Fruit fly (Drosophila melanogaster) whole organism, embryonic: ENCODE results near the gene CG13314.
A peak's percentile ranks its signal among the peaks of the same experiment; 100 is the strongest.

ENCODE experiments used
- Atf3 ChIP-seq: fragments of 200-800 bp; sonication (Bioruptor generic); optimal IDR thresholded peaks from 3 replicates; lab custom pipeline; 2016; ENCODE audit warnings: missing biosample characterization, missing genetic modification characterization
- Blimp-1 ChIP-seq: fragments of 200-800 bp; sonication (Bioruptor generic); optimal IDR thresholded peaks from 3 replicates; lab custom pipeline; 2018; ENCODE audit warnings: missing biosample characterization, missing genetic modification characterization, mild to moderate bottlenecking, moderate library complexity, missing genetic modification reagents
- Bteb2 ChIP-seq: fragments of 200-800 bp; sonication (Bioruptor generic); optimal IDR thresholded peaks from 2 replicates; lab custom pipeline; 2016; ENCODE audit warnings: missing biosample characterization, missing genetic modification characterization
- CG1024 ChIP-seq: fragments of 200-800 bp; sonication (Bioruptor generic); IDR thresholded peaks from 2 replicates; pipeline ENCODE4 v1.3.6; 2022; ENCODE audit warnings: missing biosample characterization, missing genetic modification characterization
- CG10274 ChIP-seq: fragments of 200-800 bp; sonication (Bioruptor generic); optimal IDR thresholded peaks from 3 replicates; lab custom pipeline; 2017; ENCODE audit warnings: missing biosample characterization, mild to moderate bottlenecking, missing genetic modification characterization
- CG10565 ChIP-seq: fragments of 200-800 bp; sonication (Bioruptor generic); optimal IDR thresholded peaks from 3 replicates; lab custom pipeline; 2016; ENCODE audit warnings: missing biosample characterization, mild to moderate bottlenecking, missing genetic modification characterization
- CG13123 ChIP-seq: fragments of 200-800 bp; sonication (Bioruptor generic); optimal IDR thresholded peaks from 2 replicates; lab custom pipeline; 2016; ENCODE audit warnings: missing biosample characterization, missing genetic modification characterization
- CG13296 ChIP-seq: fragments of 200-800 bp; sonication (Bioruptor generic); optimal IDR thresholded peaks from 3 replicates; lab custom pipeline; 2018; ENCODE audit warnings: missing biosample characterization, mild to moderate bottlenecking, missing genetic modification characterization
- CG1647 ChIP-seq: fragments of 200-800 bp; sonication (Bioruptor generic); optimal IDR thresholded peaks from 3 replicates; lab custom pipeline; 2016; ENCODE audit warnings: missing biosample characterization, missing genetic modification characterization
- CG3065 ChIP-seq: fragments of 200-800 bp; sonication (Bioruptor generic); optimal IDR thresholded peaks from 2 replicates; lab custom pipeline; 2016; ENCODE audit warnings: missing biosample characterization, missing genetic modification characterization
- CG31388 ChIP-seq: fragments of 200-800 bp; sonication (Bioruptor generic); optimal IDR thresholded peaks from 2 replicates; lab custom pipeline; 2016; ENCODE audit warnings: missing biosample characterization, missing genetic modification characterization
- CG34422 ChIP-seq: fragments of 200-800 bp; sonication (Bioruptor generic); IDR thresholded peaks from 3 replicates; pipeline ENCODE4 v1.3.6; 2022; ENCODE audit warnings: missing biosample characterization, missing genetic modification characterization
- CG4424 ChIP-seq: fragments of 200-800 bp; sonication (Bioruptor generic); optimal IDR thresholded peaks from 3 replicates; lab custom pipeline; 2016; ENCODE audit warnings: missing biosample characterization, missing genetic modification characterization
- CG4730 ChIP-seq: fragments of 200-800 bp; sonication (Bioruptor generic); IDR thresholded peaks from 2 replicates; pipeline ENCODE4 v1.3.6; 2022; ENCODE audit warnings: missing biosample characterization, missing genetic modification characterization
- CG6254 ChIP-seq: fragments of 200-800 bp; sonication (Bioruptor generic); optimal IDR thresholded peaks from 3 replicates; lab custom pipeline; 2017; ENCODE audit warnings: mild to moderate bottlenecking, missing biosample characterization, missing genetic modification reagents, missing genetic modification characterization
- CG6854 ChIP-seq: fragments of 200-800 bp; sonication (Bioruptor generic); optimal IDR thresholded peaks from 3 replicates; lab custom pipeline; 2017; ENCODE audit warnings: missing biosample characterization, mild to moderate bottlenecking, missing genetic modification characterization
- CG7556 ChIP-seq: fragments of 200-800 bp; sonication (Bioruptor generic); optimal IDR thresholded peaks from 2 replicates; lab custom pipeline; 2017; ENCODE audit warnings: missing biosample characterization, mild to moderate bottlenecking, missing genetic modification characterization
- CG7786 ChIP-seq: fragments of 200-800 bp; sonication (Bioruptor generic); optimal IDR thresholded peaks from 2 replicates; lab custom pipeline; 2016; ENCODE audit warnings: missing biosample characterization, missing genetic modification characterization
- CG8388 ChIP-seq: fragments of 200-800 bp; sonication (Bioruptor generic); optimal IDR thresholded peaks from 2 replicates; lab custom pipeline; 2019; ENCODE audit warnings: missing biosample characterization, mild to moderate bottlenecking, missing genetic modification characterization, moderate library complexity
- CG9727 ChIP-seq: fragments of 200-800 bp; sonication (Bioruptor generic); optimal IDR thresholded peaks from 3 replicates; lab custom pipeline; 2017; ENCODE audit warnings: missing biosample characterization, mild to moderate bottlenecking, missing genetic modification characterization
- D ChIP-seq, 2 experiments: fragments of 200-800 bp in 1 of 2; fragments of >200 bp in 1 of 2; sonication (Bioruptor generic) in 1 of 2; optimal IDR thresholded peaks; 2 replicates in 1 of 2; 3 replicates in 1 of 2; lab custom pipeline; 2017; ENCODE audit warnings: mild to moderate bottlenecking in 1 of 2, missing biosample characterization in 1 of 2, missing genetic modification characterization in 1 of 2, missing genetic modification reagents in 1 of 2
- Dfd ChIP-seq, 2 experiments: fragments of >200 bp; optimal IDR thresholded peaks; 2 replicates each; lab custom pipeline; 2017; ENCODE audit warnings: missing biosample characterization in 2 of 2, missing genetic modification characterization in 2 of 2
- Doc3 ChIP-seq: fragments of 200-800 bp; sonication (Bioruptor generic); IDR thresholded peaks from 3 replicates; pipeline ENCODE4 v1.3.6; 2022; ENCODE audit warnings: missing biosample characterization, missing genetic modification characterization; ENCODE audit not compliant: partially characterized antibody
- Ets97D ChIP-seq: fragments of 200-800 bp; sonication (Bioruptor generic); optimal IDR thresholded peaks from 3 replicates; lab custom pipeline; 2016; ENCODE audit warnings: missing biosample characterization, missing genetic modification characterization
- H15 ChIP-seq: fragments of 200-800 bp; sonication (Bioruptor generic); IDR thresholded peaks from 3 replicates; pipeline ENCODE4 v1.3.6; 2022; ENCODE audit warnings: missing biosample characterization, missing genetic modification characterization
- Mes4 ChIP-seq: fragments of 200-800 bp; sonication (Bioruptor generic); optimal IDR thresholded peaks from 2 replicates; lab custom pipeline; 2016; ENCODE audit warnings: missing biosample characterization, missing genetic modification characterization
- Stat92E ChIP-seq, 3 experiments: fragments of >200 bp in 2 of 3; fragments of 200-800 bp in 1 of 3; sonication (Bioruptor generic) in 1 of 3; optimal IDR thresholded peaks; 2 replicates each; lab custom pipeline; 2017 to 2019; ENCODE audit warnings: missing biosample characterization in 3 of 3, missing genetic modification characterization in 3 of 3, mild to moderate bottlenecking in 1 of 3, moderate library complexity in 1 of 3
- TFAM ChIP-seq: fragments of 200-800 bp; sonication (Bioruptor generic); optimal IDR thresholded peaks from 2 replicates; lab custom pipeline; 2017; ENCODE audit warnings: missing biosample characterization, missing genetic modification characterization, inconsistent platforms
- Taf1 ChIP-seq: fragments of 200-800 bp; sonication (Bioruptor generic); IDR thresholded peaks from 2 replicates; pipeline ENCODE4 v1.3.6; 2022; ENCODE audit warnings: missing biosample characterization, missing genetic modification characterization
- Xbp1 ChIP-seq: fragments of 200-800 bp; sonication (Bioruptor generic); optimal IDR thresholded peaks from 3 replicates; lab custom pipeline; 2016; ENCODE audit warnings: missing biosample characterization, mild to moderate bottlenecking, missing genetic modification characterization
- az2 ChIP-seq: fragments of 200-800 bp; sonication (Bioruptor generic); optimal IDR thresholded peaks from 3 replicates; lab custom pipeline; 2016; ENCODE audit warnings: missing biosample characterization, missing genetic modification characterization
- bowl ChIP-seq: fragments of 200-800 bp; sonication (Bioruptor generic); IDR thresholded peaks from 2 replicates; pipeline ENCODE4 v1.3.6; 2022; ENCODE audit warnings: missing biosample characterization, missing genetic modification characterization
- br ChIP-seq: fragments of >200 bp; optimal IDR thresholded peaks from 2 replicates; lab custom pipeline; 2017
- croc ChIP-seq: fragments of 200-800 bp; sonication (Bioruptor generic); conservative IDR thresholded peaks from 3 replicates; pipeline ENCODE4 v1.3.6; 2022; ENCODE audit warnings: missing biosample characterization, missing genetic modification characterization
- crol ChIP-seq: fragments of 200-800 bp; sonication (Bioruptor generic); IDR thresholded peaks from 2 replicates; pipeline ENCODE4 v1.3.6; 2022; ENCODE audit warnings: missing biosample characterization, missing genetic modification characterization
- dmrt99B ChIP-seq: fragments of 200-800 bp; sonication (Bioruptor generic); optimal IDR thresholded peaks from 2 replicates; lab custom pipeline; 2018; ENCODE audit warnings: missing biosample characterization, mild to moderate bottlenecking, missing genetic modification characterization, moderate library complexity
- fd64A ChIP-seq: fragments of 200-800 bp; sonication (Bioruptor generic); optimal IDR thresholded peaks from 3 replicates; lab custom pipeline; 2018; ENCODE audit warnings: missing biosample characterization, mild to moderate bottlenecking, missing genetic modification characterization
- fru ChIP-seq: fragments of >200 bp; optimal IDR thresholded peaks from 2 replicates; lab custom pipeline; 2017
- grn ChIP-seq: fragments of 200-800 bp; sonication (Bioruptor generic); optimal IDR thresholded peaks from 3 replicates; lab custom pipeline; 2017; ENCODE audit warnings: missing biosample characterization, missing genetic modification characterization
- gsb-n ChIP-seq: fragments of 200-800 bp; sonication (Bioruptor generic); optimal IDR thresholded peaks from 3 replicates; lab custom pipeline; 2018; ENCODE audit warnings: missing biosample characterization, mild to moderate bottlenecking, missing genetic modification characterization
- hbn ChIP-seq: fragments of 200-800 bp; sonication (Bioruptor generic); IDR thresholded peaks from 2 replicates; pipeline ENCODE4 v1.3.6; 2022; ENCODE audit warnings: missing biosample characterization, missing genetic modification characterization; ENCODE audit not compliant: partially characterized antibody
- jing ChIP-seq: fragments of 200-800 bp; sonication (Bioruptor generic); optimal IDR thresholded peaks from 2 replicates; lab custom pipeline; 2018; ENCODE audit warnings: missing biosample characterization, mild to moderate bottlenecking, missing genetic modification characterization
- klu ChIP-seq: fragments of 200-800 bp; sonication (Bioruptor generic); IDR thresholded peaks from 2 replicates; pipeline ENCODE4 v1.3.6; 2022; ENCODE audit warnings: missing biosample characterization, missing genetic modification characterization
- kni ChIP-seq: fragments of 200-800 bp; sonication (Bioruptor generic); optimal IDR thresholded peaks from 3 replicates; lab custom pipeline; 2017; ENCODE audit warnings: mild to moderate bottlenecking, missing biosample characterization, missing genetic modification reagents, missing genetic modification characterization
- knrl ChIP-seq: fragments of 200-800 bp; sonication (Bioruptor generic); IDR thresholded peaks from 3 replicates; pipeline ENCODE4 v1.3.6; 2022; ENCODE audit warnings: missing biosample characterization, missing genetic modification characterization; ENCODE audit not compliant: partially characterized antibody
- onecut ChIP-seq: fragments of 200-800 bp; sonication (Bioruptor generic); IDR thresholded peaks from 2 replicates; pipeline ENCODE4 v1.3.6; 2022; ENCODE audit warnings: missing biosample characterization, missing genetic modification characterization
- phol ChIP-seq: fragments of 200-800 bp; sonication (Bioruptor generic); optimal IDR thresholded peaks from 3 replicates; lab custom pipeline; 2018; ENCODE audit warnings: missing biosample characterization, mild to moderate bottlenecking, missing genetic modification characterization, moderate library complexity
- sisA ChIP-seq: fragments of 200-800 bp; sonication (Bioruptor generic); IDR thresholded peaks from 2 replicates; pipeline ENCODE4 v1.3.6; 2022; ENCODE audit warnings: missing biosample characterization, missing genetic modification characterization
- slp2 ChIP-seq: fragments of 200-800 bp; sonication (Bioruptor generic); optimal IDR thresholded peaks from 2 replicates; lab custom pipeline; 2016; ENCODE audit warnings: missing biosample characterization, missing genetic modification characterization
- tap ChIP-seq: fragments of 200-800 bp; optimal IDR thresholded peaks from 3 replicates; lab custom pipeline; 2019; ENCODE audit warnings: missing biosample characterization, mild to moderate bottlenecking, missing genetic modification characterization, moderate library complexity
- tin ChIP-seq: fragments of 200-800 bp; sonication (Bioruptor generic); optimal IDR thresholded peaks from 3 replicates; lab custom pipeline; 2016; ENCODE audit warnings: missing biosample characterization, missing genetic modification characterization

Gene CG13314

dm6 chr3L:9025680-9026079, 44.1 kb downstream of the CG13314 start (continued):
- TF ChIP-seq CG6854 (peak; percentile 33), H15 (peak; percentile 92), Doc3 (GFP tag; lab: Robert Waterston, UW) (no peak), CG9727 (GFP tag; lab: Kevin White, UChicago) (peak; percentile 85), CG13123 (peak; percentile 74), az2 (GFP tag; lab: Kevin White, UChicago) (peak; percentile 79), crol (GFP tag; lab: Robert Waterston, UW) (no peak), Bteb2 (GFP tag; lab: Kevin White, UChicago) (peak; percentile 75), Stat92E (GFP tag; optimal IDR thresholded peaks at IDR 0.05; lab: Kevin White, UChicago) (no peak), CG34422 (peak; percentile 92), CG6254 (GFP tag; lab: Kevin White, UChicago) (peak; percentile 64), Dfd (GFP tag; optimal IDR thresholded peaks at IDR 0.05; lab: Kevin White, UChicago) (no peak), br (lab: Kevin White, UChicago) (no peak), CG13296 (GFP tag; lab: Kevin White, UChicago) (peak; percentile 76), grn (GFP tag; lab: Kevin White, UChicago) (peak; percentile 89), phol (tag; lab: Kevin White, UChicago) (peak; percentile 88), fd64A (peak; percentile 47), CG1647 (GFP tag; lab: Kevin White, UChicago) (peak; percentile 78), Blimp-1 (GFP tag; lab: Kevin White, UChicago) (peak; percentile 82), tin (GFP tag; lab: Kevin White, UChicago) (peak; percentile 82), sisA (peak; percentile 89), Taf1 (GFP tag; lab: Robert Waterston, UW) (peak; percentile 72), CG10565 (peak; percentile 20), D (optimal IDR thresholded peaks at IDR 0.05; lab: Kevin White, UChicago) (no peak), D (GFP tag; optimal IDR thresholded peaks at IDR 0.05; lab: Kevin White, UChicago) (peak; percentile 78), klu (GFP tag; lab: Robert Waterston, UW) (peak; percentile 78), Atf3 (GFP tag; lab: Kevin White, UChicago) (peak; percentile 72), slp2 (peak; percentile 70), CG10274 (GFP tag; lab: Kevin White, UChicago) (peak; percentile 18), CG7786 (GFP tag; lab: Kevin White, UChicago) (peak; percentile 66), CG4424 (GFP tag; lab: Kevin White, UChicago) (peak; percentile 86), TFAM (GFP tag; lab: Kevin White, UChicago) (no peak), tap (tag; lab: Kevin White, UChicago) (peak; percentile 81), CG1024 (peak; percentile 85), fru (lab: Kevin White, UChicago) (no peak), croc (peak; percentile 86), CG8388 (GFP tag; lab: Kevin White, UChicago) (peak; percentile 83), onecut (GFP tag; lab: Robert Waterston, UW) (peak; percentile 86), dmrt99B (tag; lab: Kevin White, UChicago) (peak; percentile 95), gsb-n (tag; lab: Kevin White, UChicago) (peak; percentile 83), CG3065 (GFP tag; lab: Kevin White, UChicago) (no peak), Mes4 (peak; percentile 65), CG31388 (peak; percentile 40), CG7556 (GFP tag; lab: Kevin White, UChicago) (peak; percentile 78), Ets97D (GFP tag; lab: Kevin White, UChicago) (peak; percentile 35), kni (GFP tag; lab: Kevin White, UChicago) (no peak), bowl (GFP tag; lab: Robert Waterston, UW) (peak; percentile 77), knrl (no peak), Xbp1 (GFP tag; lab: Kevin White, UChicago) (peak; percentile 82), hbn (GFP tag; lab: Robert Waterston, UW) (no peak), CG4730 (GFP tag; lab: Robert Waterston, UW) (peak; percentile 89), jing (GFP tag; lab: Kevin White, UChicago) (peak; percentile 74)
